Worm (Caenorhabditis elegans): ENCODE data around the gene lgc-54.

DNA sequence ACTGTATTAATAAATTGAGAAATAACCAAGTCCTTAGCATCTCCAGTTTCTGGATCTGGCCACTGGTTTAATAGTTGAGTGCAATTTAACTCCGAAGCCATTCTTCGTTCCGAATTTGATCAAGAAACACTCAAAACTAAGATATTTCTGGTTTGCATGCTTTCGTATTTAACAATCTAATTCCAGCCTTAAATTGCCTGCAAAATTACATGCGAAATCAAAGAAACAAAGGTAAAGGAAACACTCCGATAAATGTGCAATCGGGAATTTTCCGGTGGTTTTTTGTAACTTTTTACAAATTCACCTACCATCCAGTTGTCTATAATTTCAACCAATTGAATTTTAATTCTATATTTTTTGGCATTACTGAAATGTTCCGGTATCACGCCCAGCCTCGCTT lies 44.6 kb downstream of the lgc-54 start, which contains the start of gene dmsr-10:
- TF ChIP-seq nhr-12 (tag; optimal IDR thresholded peaks at IDR 0.05) (no peak), mab-5 (tag; optimal IDR thresholded peaks at IDR 0.05) (no peak), egl-27 (tag; optimal IDR thresholded peaks at IDR 0.05) (no peak), fos-1 (tag; optimal IDR thresholded peaks at IDR 0.05) (no peak), aly-2 (tag; optimal IDR thresholded peaks at IDR 0.05) (no peak), ztf-4 (tag; optimal IDR thresholded peaks at IDR 0.05) (no peak), ztf-11 (tag; optimal IDR thresholded peaks at IDR 0.05) (no peak), alr-1 (tag; optimal IDR thresholded peaks at IDR 0.05) (no peak), unc-62 (GFP tag; optimal IDR thresholded peaks at IDR 0.05) (no peak), nhr-237 (tag; optimal IDR thresholded peaks at IDR 0.05) (no peak), lin-13 (GFP tag; optimal IDR thresholded peaks at IDR 0.05) (no peak), ceh-16 (tag; optimal IDR thresholded peaks at IDR 0.05) (no peak)
